Fruit fly (Drosophila melanogaster): ENCODE results near the gene CG4972.

CG4972 gene

DNA sequence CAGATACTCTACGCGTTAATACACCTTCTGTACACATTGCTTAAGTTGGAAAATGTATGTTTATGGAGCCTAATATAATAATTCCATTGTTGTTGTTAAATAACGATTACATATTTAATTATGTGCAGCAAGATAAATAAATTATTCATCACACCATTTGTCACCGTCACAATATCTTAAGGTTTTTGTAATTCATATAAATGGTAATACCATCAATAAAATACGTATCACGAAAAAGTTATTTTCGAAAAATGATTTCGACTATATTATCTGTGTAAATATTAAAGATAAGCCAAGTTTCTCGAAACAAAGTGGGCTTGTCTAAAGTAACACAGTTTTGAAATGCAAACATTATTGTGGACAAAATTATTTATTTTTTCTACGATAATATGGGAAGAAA lies 7.6 kb downstream of the CG4972 start, which contains the start of gene CG4995:
CG4995 (plus strand) TSS at position 301 of the 400 bp plus-strand sequence.
- no peak for TF ChIP-seq CG31627 (GFP tag; optimal IDR thresholded peaks at IDR 0.05)
- no peak for TF ChIP-seq fkh (GFP tag; optimal IDR thresholded peaks at IDR 0.05)
- TF ChIP-seq CG10669 (GFP tag; optimal IDR thresholded peaks at IDR 0.05), result no peak
- no peak for TF ChIP-seq Gug (GFP tag; IDR thresholded peaks at IDR 0.05)
- TF ChIP-seq Hr38 (GFP tag; optimal IDR thresholded peaks at IDR 0.05), result no peak
- peak; percentile 61 for TF ChIP-seq Eip78C (GFP tag)
- TF ChIP-seq acj6 (GFP tag; optimal IDR thresholded peaks at IDR 0.05), result no peak
- TF ChIP-seq CG11294 (GFP tag; IDR thresholded peaks at IDR 0.05), result no peak
- TF ChIP-seq Eip75B (GFP tag; optimal IDR thresholded peaks at IDR 0.05), result no peak

DNA sequence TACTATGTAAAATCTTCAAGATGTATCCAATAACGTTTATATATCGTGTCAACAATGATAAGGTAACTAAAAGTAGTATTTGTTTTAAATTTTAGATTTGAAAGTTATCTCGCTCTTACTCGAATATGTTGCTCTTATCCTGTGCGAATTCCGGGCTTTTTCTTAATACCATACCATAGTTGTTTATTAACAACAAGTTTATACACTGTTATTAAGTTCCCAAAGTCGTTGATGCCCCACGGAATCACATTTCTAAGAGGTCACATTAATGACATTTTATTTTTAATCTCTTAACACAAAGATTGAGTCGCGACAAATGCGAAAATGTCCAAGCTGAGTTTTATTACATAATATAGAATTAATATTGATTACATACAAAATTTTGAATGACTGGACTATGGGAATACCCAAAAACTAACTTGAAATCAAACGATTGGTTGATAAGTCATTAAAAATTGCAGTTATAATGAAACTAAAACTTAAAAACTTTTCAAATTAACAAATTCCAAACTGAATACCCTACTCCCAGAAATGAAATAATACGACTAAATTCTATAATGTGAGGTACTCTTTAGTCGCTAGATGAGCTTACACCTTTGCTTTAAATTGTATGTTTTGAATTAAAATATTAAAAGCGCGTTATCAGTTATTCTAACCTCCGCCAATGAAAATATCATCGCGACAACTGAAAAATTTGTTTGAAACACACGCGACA lies 8.3 kb downstream of the CG4972 start, which contains the start of gene CG5381:
CG5381 (minus strand) TSS at position 330 of the 715 bp plus-strand sequence.
- TF ChIP-seq CG31627 (GFP tag; optimal IDR thresholded peaks at IDR 0.05) (no peak), dsx (GFP tag; optimal IDR thresholded peaks at IDR 0.05; ENCODE audit: poor library complexity, severe bottlenecking) (no peak), Smox (GFP tag; optimal IDR thresholded peaks at IDR 0.05) (no peak), eg (GFP tag; IDR thresholded peaks at IDR 0.05) (no peak), Sox14 (GFP tag; optimal IDR thresholded peaks at IDR 0.05) (no peak), Eip93F (GFP tag; optimal IDR thresholded peaks at IDR 0.05) (no peak), svp (GFP tag) (peak; percentile 93), ss (GFP tag; optimal IDR thresholded peaks at IDR 0.05) (no peak), vri (GFP tag; optimal IDR thresholded peaks at IDR 0.05) (peak; percentile 47), CG11902 (GFP tag; optimal IDR thresholded peaks at IDR 0.05) (no peak)

DNA sequence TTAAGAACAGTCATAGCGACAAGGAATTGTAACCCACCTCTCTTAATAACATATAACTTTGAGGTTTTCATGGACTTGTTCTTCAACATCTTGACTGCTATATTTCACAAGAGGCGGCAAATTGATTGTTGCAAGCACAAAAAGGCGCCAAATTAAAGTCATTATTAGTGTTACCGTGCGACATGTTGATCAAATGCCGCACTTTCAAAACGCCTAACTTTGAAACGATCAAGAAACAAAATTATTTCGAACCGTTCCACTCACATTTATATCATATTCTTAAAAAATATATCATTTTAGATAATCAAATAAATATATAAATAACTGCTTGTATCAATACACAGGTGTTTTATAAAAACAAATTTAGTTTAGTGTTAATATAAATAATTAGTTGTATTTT lies 13.2 kb downstream of the CG4972 start, which contains the start of gene RnrL:
RnrL (minus strand) TSS at position 154 of the 400 bp plus-strand sequence.
- TF ChIP-seq CG6854 (GFP tag; optimal IDR thresholded peaks at IDR 0.05), result no peak
- TF ChIP-seq ss (GFP tag; optimal IDR thresholded peaks at IDR 0.05), result no peak
- TF ChIP-seq dsx (GFP tag; optimal IDR thresholded peaks at IDR 0.05; ENCODE audit: poor library complexity, severe bottlenecking), result peak; percentile 7

DNA sequence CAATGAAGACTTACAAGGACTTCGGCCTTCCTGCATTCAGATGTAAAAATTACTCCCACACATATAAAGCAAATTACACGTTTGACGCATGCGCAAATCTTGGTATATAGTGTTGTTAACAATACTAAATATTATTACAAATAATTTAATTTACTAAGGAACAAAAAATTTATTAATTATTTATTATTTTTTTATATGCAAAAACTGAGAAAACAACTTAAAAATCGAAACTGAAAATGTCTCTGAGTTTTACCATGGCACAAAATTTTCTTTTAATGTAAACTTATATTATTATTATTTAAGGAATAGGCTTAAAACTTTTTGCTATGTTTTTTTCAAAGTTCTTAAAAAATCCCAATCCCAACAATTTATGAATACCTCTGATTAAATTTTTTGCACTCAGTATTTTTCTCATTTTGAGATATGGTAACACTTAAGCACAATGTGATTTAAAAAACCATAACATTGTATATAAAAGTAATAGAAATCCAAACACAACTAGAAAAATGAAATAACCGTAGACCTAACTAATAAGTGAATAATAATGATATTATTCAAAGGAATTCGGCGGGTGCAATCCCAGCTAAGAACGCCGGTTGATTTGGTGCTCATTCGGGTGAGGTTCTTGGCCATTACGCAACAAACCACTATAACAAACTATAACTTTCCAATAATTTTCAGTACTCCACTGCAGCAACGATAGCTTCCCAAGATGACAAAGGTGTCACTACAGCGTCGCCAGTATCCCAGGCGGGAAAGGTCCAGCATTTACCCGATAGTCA lies 16.7 kb downstream of the CG4972 start, which contains the start of the genes Schip1 and Cox10:
Schip1 (minus strand) TSS at position 51 of the 782 bp plus-strand sequence.
Cox10 (plus strand) TSS at position 406 of the 782 bp plus-strand sequence.
- TF ChIP-seq vri (GFP tag; optimal IDR thresholded peaks at IDR 0.05) (peak; percentile 39), svp (GFP tag) (no peak), Lpt (GFP tag; optimal IDR thresholded peaks at IDR 0.05) (no peak), CG3919 (GFP tag; optimal IDR thresholded peaks at IDR 0.05) (no peak), CG3032 (tag; optimal IDR thresholded peaks at IDR 0.05) (peak; percentile 12), CG6808 (GFP tag; optimal IDR thresholded peaks at IDR 0.05) (no peak), dsx (GFP tag; optimal IDR thresholded peaks at IDR 0.05; ENCODE audit: poor library complexity, severe bottlenecking) (peak; percentile 86)

DNA sequence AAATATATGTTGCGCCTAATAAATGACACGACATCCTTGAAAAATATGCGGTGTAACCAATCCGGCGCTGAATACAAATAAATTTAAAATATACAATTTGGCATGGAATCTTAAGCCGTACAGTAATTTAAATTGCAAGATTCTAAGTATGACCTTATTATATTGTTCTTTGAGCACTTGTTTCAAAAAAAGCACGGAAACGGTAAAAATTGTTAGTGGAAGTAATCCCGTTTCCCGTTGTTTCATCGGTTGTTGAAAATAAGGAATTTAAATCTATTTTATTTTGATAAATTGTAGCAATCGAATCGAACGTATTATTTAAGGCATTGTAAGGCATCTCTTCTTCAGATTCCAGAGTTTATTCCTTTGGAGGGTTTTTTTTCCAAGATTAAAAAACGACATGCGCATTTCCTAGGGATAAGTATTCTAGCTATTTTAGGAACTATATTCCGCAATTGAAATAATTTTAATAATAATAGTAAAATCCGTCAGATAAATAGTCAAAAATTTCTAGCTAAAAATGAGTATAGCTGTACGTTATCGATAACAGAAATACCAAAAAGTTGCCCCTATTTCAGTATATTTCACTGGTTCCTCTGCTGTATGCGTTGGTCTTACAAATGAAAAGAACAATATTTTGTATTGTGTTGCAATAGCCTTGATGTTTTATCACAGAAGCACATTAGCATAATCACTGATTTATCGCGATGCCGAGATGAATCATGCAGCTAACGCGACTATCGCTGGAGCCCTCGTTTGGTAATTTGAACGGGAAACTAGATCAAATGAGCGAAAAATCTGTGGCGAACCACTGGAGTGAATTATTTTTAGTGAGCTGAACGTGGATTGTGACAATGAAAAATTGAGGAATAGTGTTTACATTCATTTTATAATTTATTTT lies 18.7 kb downstream of the CG4972 start, which contains the start of gene GATAd:
GATAd (plus strand) TSS at position 644 of the 901 bp plus-strand sequence.
- TF ChIP-seq CG6163 (GFP tag; IDR thresholded peaks at IDR 0.05) (no peak), Eip75B (GFP tag; optimal IDR thresholded peaks at IDR 0.05) (no peak), salr (GFP tag; optimal IDR thresholded peaks at IDR 0.05) (no peak), Lpt (GFP tag; optimal IDR thresholded peaks at IDR 0.05) (no peak), CG8319 (GFP tag; optimal IDR thresholded peaks at IDR 0.05) (no peak), CG32006 (GFP tag; optimal IDR thresholded peaks at IDR 0.05) (no peak), pdm3 (GFP tag; optimal IDR thresholded peaks at IDR 0.05) (no peak), CG16779 (tag; optimal IDR thresholded peaks at IDR 0.05) (no peak), CG15336 (GFP tag; IDR thresholded peaks at IDR 0.05) (no peak), CG10669 (GFP tag; optimal IDR thresholded peaks at IDR 0.05) (no peak), CG10631 (GFP tag; optimal IDR thresholded peaks at IDR 0.05) (no peak), fd85E (GFP tag; optimal IDR thresholded peaks at IDR 0.05) (no peak), Blimp-1 (GFP tag; optimal IDR thresholded peaks at IDR 0.05) (no peak), Smox (GFP tag; optimal IDR thresholded peaks at IDR 0.05) (no peak), topi (GFP tag; optimal IDR thresholded peaks at IDR 0.05) (no peak), CG34406 (GFP tag; optimal IDR thresholded peaks at IDR 0.05) (no peak), Eip93F (GFP tag; optimal IDR thresholded peaks at IDR 0.05) (no peak), vri (GFP tag; optimal IDR thresholded peaks at IDR 0.05) (peak; percentile 16), CG6276 (GFP tag; optimal IDR thresholded peaks at IDR 0.05) (no peak), Sox14 (GFP tag; optimal IDR thresholded peaks at IDR 0.05) (peak; percentile 20), dsx (GFP tag; optimal IDR thresholded peaks at IDR 0.05; ENCODE audit: poor library complexity, severe bottlenecking) (peak; percentile 28), achi (GFP tag; optimal IDR thresholded peaks at IDR 0.05) (no peak)
